Fruit fly (Drosophila melanogaster) whole organism, adult: ENCODE results near the gene CG7888.

ENCODE experiments used
- CG11617 ChIP-seq: fragments of 200-800 bp; sonication (Bioruptor generic); optimal IDR thresholded peaks from 2 replicates; lab custom pipeline; 2017; ENCODE audit warnings: mild to moderate bottlenecking, missing biosample characterization, missing genetic modification reagents, missing genetic modification characterization
- CG14711 ChIP-seq: fragments of 200-800 bp; sonication (Bioruptor generic); optimal IDR thresholded peaks from 2 replicates; lab custom pipeline; 2018; ENCODE audit warnings: missing biosample characterization, mild to moderate bottlenecking, missing genetic modification characterization, moderate library complexity
- CG1620 ChIP-seq: fragments of 200-800 bp; sonication (Bioruptor generic); optimal IDR thresholded peaks from 2 replicates; lab custom pipeline; 2016; ENCODE audit warnings: missing biosample characterization, missing genetic modification characterization
- CG33017 ChIP-seq: fragments of 200-800 bp; sonication (Bioruptor generic); optimal IDR thresholded peaks from 2 replicates; lab custom pipeline; 2018; ENCODE audit warnings: missing biosample characterization, mild to moderate bottlenecking, missing genetic modification characterization, moderate library complexity
- Clk ChIP-seq: fragments of 200-800 bp; sonication (Bioruptor generic); optimal IDR thresholded peaks from 2 replicates; lab custom pipeline; 2017; ENCODE audit warnings: missing biosample characterization, missing genetic modification characterization
- Crg-1 ChIP-seq: fragments of 200-800 bp; sonication (Bioruptor generic); optimal IDR thresholded peaks from 2 replicates; lab custom pipeline; 2016; ENCODE audit warnings: missing biosample characterization, missing genetic modification characterization
- Mnt ChIP-seq: fragments of 200-800 bp; sonication (Bioruptor generic); optimal IDR thresholded peaks from 2 replicates; lab custom pipeline; 2016; ENCODE audit warnings: missing biosample characterization, mild to moderate bottlenecking, missing genetic modification characterization
- cnc ChIP-seq, 2 experiments: fragments of >200 bp; optimal IDR thresholded peaks; 2 replicates each; lab custom pipeline; 2017
- kay ChIP-seq: fragments of 200-800 bp; sonication (Bioruptor generic); peaks from one replicate; lab custom pipeline; 2016; ENCODE audit warnings: missing biosample characterization, missing genetic modification characterization, borderline replicate concordance
- ovo ChIP-seq: fragments of 200-800 bp; sonication (Bioruptor generic); optimal IDR thresholded peaks from 2 replicates; lab custom pipeline; 2016; ENCODE audit warnings: missing biosample characterization, missing genetic modification characterization
- tj ChIP-seq: fragments of 200-800 bp; sonication (Bioruptor generic); optimal IDR thresholded peaks from 3 replicates; lab custom pipeline; 2017; ENCODE audit warnings: missing biosample characterization, mild to moderate bottlenecking, missing genetic modification characterization, moderate library complexity

DNA sequence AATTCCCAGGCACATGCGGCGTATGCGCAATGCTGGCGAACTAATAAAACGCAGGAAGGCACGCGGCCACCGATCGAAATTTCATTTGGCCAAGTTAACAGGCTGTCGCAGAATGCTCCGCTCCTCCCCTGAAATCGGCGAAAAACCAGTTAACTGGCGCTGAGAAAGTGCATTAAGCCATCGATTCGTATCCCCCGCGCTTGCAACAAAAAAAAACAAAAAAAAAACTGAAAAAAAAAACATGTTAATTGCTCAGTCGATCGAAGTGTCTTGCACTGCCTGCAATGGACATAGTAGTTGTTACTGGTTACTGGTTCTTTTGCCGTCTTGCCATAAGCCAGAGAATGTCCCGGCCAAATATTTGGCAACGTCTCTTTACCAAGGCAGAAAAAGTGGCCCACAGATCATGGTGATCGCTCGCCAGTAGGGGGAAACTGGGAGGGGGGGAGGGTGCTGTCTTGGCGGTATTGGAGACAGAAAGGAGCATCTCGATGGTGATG, 1.0 kb upstream of the CG7888 start:
- no peak for TF ChIP-seq CG14711 (tag; lab: Kevin White, UChicago)
- no peak for TF ChIP-seq kay
- no peak for TF ChIP-seq Clk
- no peak for TF ChIP-seq Crg-1
- no peak for TF ChIP-seq CG33017 (tag; lab: Kevin White, UChicago)
- no peak for TF ChIP-seq ovo (GFP tag; lab: Kevin White, UChicago)
- TF ChIP-seq tj (GFP tag; lab: Kevin White, UChicago), result no peak
- no peak for TF ChIP-seq CG1620 (GFP tag; lab: Kevin White, UChicago)
- no peak for TF ChIP-seq Mnt (GFP tag; lab: Kevin White, UChicago)
- TF ChIP-seq CG11617 (GFP tag; lab: Kevin White, UChicago), result no peak
- no peak for TF ChIP-seq cnc (optimal IDR thresholded peaks at IDR 0.05; lab: Kevin White, UChicago)
